Worm (Caenorhabditis elegans): ENCODE results near the gene lgc-29.

The lgc-29 gene

ce11 chrV:4109873-4110272 is 28.9 kb upstream of the lgc-29 start, which contains the start of gene clc-18:
Gene clc-18 (minus strand): TSS chrV:4109973.
- TF ChIP-seq lin-35 (GFP tag; optimal IDR thresholded peaks at IDR 0.05) = no peak
- no peak for TF ChIP-seq nhr-20 (tag; optimal IDR thresholded peaks at IDR 0.05)
- TF ChIP-seq aly-2 (tag; optimal IDR thresholded peaks at IDR 0.05) = no peak
- no peak for TF ChIP-seq zip-4 (GFP tag; optimal IDR thresholded peaks at IDR 0.05)
- TF ChIP-seq skn-1 (tag; optimal IDR thresholded peaks at IDR 0.05) = no peak
- TF ChIP-seq ceh-82 (tag; optimal IDR thresholded peaks at IDR 0.05) = no peak
- no peak for TF ChIP-seq C04F5.9 (tag; optimal IDR thresholded peaks at IDR 0.05)
- TF ChIP-seq isw-1 (GFP tag; IDR thresholded peaks at IDR 0.05) = no peak
- TF ChIP-seq grh-1 (GFP tag; IDR thresholded peaks at IDR 0.05) = no peak
- no peak for TF ChIP-seq hlh-17 (GFP tag; optimal IDR thresholded peaks at IDR 0.05; ENCODE audit: borderline replicate concordance)
- TF ChIP-seq vab-15 (tag; optimal IDR thresholded peaks at IDR 0.05) = no peak
- no peak for TF ChIP-seq snu-23 (GFP tag; optimal IDR thresholded peaks at IDR 0.05)
- no peak for TF ChIP-seq nhr-71 (tag; optimal IDR thresholded peaks at IDR 0.05)
- TF ChIP-seq C16A3.4 (tag; optimal IDR thresholded peaks at IDR 0.05) = no peak
- no peak for TF ChIP-seq mdl-1 (tag; optimal IDR thresholded peaks at IDR 0.05)
- TF ChIP-seq nhr-12 (tag; optimal IDR thresholded peaks at IDR 0.05) = no peak
- no peak for TF ChIP-seq lir-3 (tag; optimal IDR thresholded peaks at IDR 0.05; ENCODE audit: poor library complexity)
- TF ChIP-seq hlh-4 (tag; optimal IDR thresholded peaks at IDR 0.05) = no peak
- TF ChIP-seq xbp-1 (tag; optimal IDR thresholded peaks at IDR 0.05) = no peak
- no peak for TF ChIP-seq ceh-90 (tag; optimal IDR thresholded peaks at IDR 0.05)

DNA sequence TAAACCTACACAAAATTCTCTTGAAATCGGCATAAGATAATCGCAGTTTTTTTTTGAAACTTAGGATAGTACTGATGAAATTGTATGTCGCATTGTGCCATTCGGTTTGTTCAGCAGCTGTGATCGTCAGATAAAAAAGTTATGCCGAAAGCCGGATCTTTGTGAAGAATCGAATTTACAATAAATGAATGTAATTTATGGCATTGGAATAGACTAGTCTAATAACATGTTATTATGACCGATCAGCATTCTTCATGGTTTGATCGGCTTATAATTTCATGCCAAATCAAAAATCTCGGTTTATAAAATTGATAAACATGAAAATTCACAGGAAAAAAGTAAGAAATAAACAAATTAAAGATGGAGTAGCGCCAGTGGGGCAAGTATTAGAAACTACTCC is 26.3 kb upstream of the lgc-29 start, which contains the start of gene srw-134:
Gene srw-134 (minus strand): TSS at position 101 of the 400 bp plus-strand sequence.
- TF ChIP-seq unc-98 (GFP tag; IDR thresholded peaks at IDR 0.05) (no peak), ets-5 (GFP tag; IDR thresholded peaks at IDR 0.05) (no peak)

ce11 chrV:4114627-4115026 is 24.2 kb upstream of the lgc-29 start, which contains the start of gene srw-133:
Gene srw-133 (minus strand): TSS chrV:4114727.
- no peak for TF ChIP-seq efl-1 (optimal IDR thresholded peaks at IDR 0.05)
- TF ChIP-seq efl-1 (GFP tag; optimal IDR thresholded peaks at IDR 0.05 in 1 of 2) = peak in 1 of 2 experiments; percentile 3
- TF ChIP-seq aly-2 (tag; optimal IDR thresholded peaks at IDR 0.05) = no peak

DNA sequence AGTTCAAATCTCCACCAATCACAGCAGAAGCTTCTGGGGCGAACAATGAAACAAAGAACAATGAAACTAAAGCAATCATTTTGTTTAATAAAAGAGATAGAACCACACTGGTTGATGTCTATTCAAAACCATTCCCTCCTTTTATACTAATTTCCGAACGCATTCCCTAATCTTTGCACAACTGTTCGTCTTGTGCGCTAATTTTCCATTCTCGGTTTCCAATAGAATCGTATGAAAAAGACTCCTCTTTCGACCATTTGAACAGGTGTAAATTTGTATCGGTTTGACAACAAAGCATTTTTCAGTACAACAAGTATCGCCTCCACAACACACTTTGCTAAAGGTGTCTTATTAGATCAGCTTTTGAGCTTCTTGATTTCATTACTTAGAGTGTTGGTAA is 22.7 kb upstream of the lgc-29 start, which contains the start of gene T05B4.8:
Gene T05B4.8 (minus strand): TSS at position 101 of the 400 bp plus-strand sequence.
- TF ChIP-seq mep-1 (tag; optimal IDR thresholded peaks at IDR 0.05) (no peak), swsn-7 (tag; optimal IDR thresholded peaks at IDR 0.05) (no peak), sox-4 (tag; optimal IDR thresholded peaks at IDR 0.05) (no peak), nhr-20 (tag; optimal IDR thresholded peaks at IDR 0.05) (no peak), efl-1 (optimal IDR thresholded peaks at IDR 0.05) (no peak), efl-1 (GFP tag; optimal IDR thresholded peaks at IDR 0.05 in 1 of 2) (peak in 1 of 2 experiments; percentile 69), mab-9 (GFP tag; IDR thresholded peaks at IDR 0.05) (no peak), ceh-90 (tag; optimal IDR thresholded peaks at IDR 0.05) (no peak), nhr-84 (tag; optimal IDR thresholded peaks at IDR 0.05) (no peak)

DNA sequence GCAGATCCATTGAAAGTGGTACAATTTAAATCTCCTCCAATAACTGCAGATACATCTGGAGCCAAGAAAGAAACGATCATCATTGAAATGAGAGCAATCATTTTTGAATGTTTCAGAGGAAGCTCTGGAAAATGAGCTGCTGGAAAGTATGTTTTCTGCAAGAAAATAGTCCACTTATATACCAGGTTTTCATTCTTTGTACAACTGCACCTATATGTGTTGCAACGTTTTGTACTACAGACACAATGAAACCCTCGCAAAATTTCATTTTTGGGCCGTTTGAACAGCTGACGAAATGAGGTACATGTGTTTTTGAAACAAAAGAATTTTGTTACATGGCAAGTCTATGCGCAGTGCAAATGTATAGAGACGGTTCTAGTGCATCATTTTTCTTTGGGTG is 20.5 kb upstream of the lgc-29 start, which contains the start of gene T05B4.9:
Gene T05B4.9 (minus strand): TSS at position 101 of the 400 bp plus-strand sequence.
- no peak for TF ChIP-seq fkh-10 (GFP tag; optimal IDR thresholded peaks at IDR 0.05)
- no peak for TF ChIP-seq nhr-47 (tag; optimal IDR thresholded peaks at IDR 0.05)
- TF ChIP-seq snpc-4 (tag; optimal IDR thresholded peaks at IDR 0.05) = no peak
- no peak for TF ChIP-seq pax-3 (tag; optimal IDR thresholded peaks at IDR 0.05)
- TF ChIP-seq ztf-4 (tag; optimal IDR thresholded peaks at IDR 0.05) = no peak
- TF ChIP-seq Y116A8C.19 (tag; optimal IDR thresholded peaks at IDR 0.05; ENCODE audit: borderline replicate concordance) = no peak
- no peak for TF ChIP-seq sox-4 (tag; optimal IDR thresholded peaks at IDR 0.05)
- no peak for TF ChIP-seq fos-1 (tag; optimal IDR thresholded peaks at IDR 0.05)
- TF ChIP-seq nhr-71 (tag; optimal IDR thresholded peaks at IDR 0.05) = no peak
- TF ChIP-seq unc-86 (tag; optimal IDR thresholded peaks at IDR 0.05) = no peak
- TF ChIP-seq ceh-63 (GFP tag; optimal IDR thresholded peaks at IDR 0.05) = no peak
- TF ChIP-seq hlh-17 (GFP tag; optimal IDR thresholded peaks at IDR 0.05; ENCODE audit: borderline replicate concordance) = no peak

All from whole organism, L1 larva.